Worm (Caenorhabditis elegans): Measurements from ENCODE around the gene R155.3.

R155.3 gene

DNA sequence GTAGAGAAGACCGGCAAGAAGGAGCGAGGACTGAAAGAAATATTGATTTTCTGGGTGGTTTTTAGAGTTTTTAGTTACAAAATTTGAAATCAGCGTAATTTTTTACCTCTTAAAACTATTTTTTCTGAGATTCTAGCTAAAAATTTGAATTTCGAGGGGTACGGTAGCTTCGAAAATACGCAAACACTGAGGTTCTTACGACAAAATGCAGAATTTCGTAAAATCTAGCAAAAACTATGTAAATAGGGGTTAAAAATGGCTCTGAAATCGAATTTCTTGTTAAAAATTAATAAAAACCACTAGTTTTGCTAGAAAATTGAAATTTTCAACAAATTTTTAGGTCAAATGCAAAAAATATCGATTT is 36.9 kb downstream of the R155.3 start:
- TF ChIP-seq lsy-2 (tag; optimal IDR thresholded peaks at IDR 0.05) (peak; percentile 53), pha-4 (tag; optimal IDR thresholded peaks at IDR 0.05) (no peak)

DNA sequence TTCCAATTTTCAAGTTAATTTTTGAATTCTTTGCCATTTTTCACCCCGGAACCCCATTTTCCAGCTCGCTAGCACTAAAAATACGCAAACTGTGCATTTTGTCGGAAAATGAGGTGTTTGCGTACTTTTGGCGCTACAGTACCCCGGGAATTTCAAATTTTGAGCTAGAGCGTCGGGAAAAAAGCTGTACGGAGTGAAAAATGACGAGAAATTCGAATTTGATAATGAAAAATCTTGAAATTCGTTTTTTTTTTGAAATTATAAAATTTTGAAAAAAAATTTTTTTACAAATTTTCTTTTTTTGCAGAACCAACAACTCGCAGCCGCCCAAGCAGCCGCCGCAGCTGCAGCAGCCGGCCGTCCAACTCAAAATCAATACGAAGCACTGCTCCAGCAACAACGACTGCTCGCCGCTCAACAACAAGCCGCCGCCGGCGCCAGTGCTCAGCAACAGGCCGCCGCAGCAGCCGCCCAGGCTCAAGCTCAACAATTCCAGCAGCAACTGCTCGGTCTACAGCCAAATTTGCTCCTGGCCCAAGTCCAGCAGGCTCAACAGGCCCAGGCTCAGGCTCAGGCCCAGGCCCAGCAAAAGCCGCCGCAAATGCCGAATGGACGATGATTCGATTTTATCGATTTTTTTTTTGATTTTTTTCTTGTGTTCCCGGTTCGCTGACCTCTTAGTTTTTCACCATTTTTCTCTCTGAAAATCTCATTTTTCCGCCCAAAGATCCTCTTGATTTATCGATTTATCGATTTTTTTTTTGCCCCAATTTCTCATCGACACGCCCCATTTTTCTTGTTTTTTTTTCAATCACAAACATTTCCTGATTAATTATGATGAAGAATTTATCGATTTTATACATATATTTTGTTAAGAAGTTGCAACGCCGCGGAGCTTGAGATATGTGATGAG is 37.6 kb downstream of the R155.3 start:
- TF ChIP-seq lsy-2 (tag; optimal IDR thresholded peaks at IDR 0.05), result peak; percentile 66
- no peak for TF ChIP-seq nhr-28 (tag; optimal IDR thresholded peaks at IDR 0.05)

DNA sequence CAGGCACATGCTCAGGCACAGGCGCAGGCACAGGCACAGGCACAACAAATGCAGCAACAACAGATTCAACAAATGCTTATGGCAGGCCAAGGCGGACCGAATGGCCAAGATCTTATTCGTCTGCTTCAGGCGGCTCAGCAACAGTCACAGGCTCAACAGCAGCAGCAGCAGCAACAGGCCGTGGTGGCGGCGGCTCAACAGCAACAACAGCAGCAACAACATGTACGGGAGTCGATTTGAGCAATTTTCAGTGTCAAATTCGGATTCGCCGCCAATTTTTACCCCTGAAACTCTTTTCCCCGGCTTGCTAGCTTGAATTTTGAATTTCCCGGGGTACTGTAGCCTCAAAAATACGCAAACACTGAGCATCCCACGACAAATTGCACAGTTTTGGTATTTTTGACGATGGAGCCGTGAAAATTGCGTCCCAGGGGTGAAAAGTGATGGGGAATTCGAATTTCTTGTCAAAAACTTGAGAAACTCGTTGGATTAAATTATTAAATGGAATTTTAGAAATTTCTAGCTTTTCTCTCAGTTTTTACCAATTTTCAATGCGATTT is 38.6 kb downstream of the R155.3 start:
- no peak for TF ChIP-seq ceh-43 (GFP tag; optimal IDR thresholded peaks at IDR 0.05)
- no peak for TF ChIP-seq nhr-237 (tag; optimal IDR thresholded peaks at IDR 0.05)
- no peak for TF ChIP-seq sem-2 (GFP tag; optimal IDR thresholded peaks at IDR 0.05)
- TF ChIP-seq lsy-2 (tag; optimal IDR thresholded peaks at IDR 0.05), result peak; percentile 69
- peak; percentile 35 for TF ChIP-seq lin-13 (tag; optimal IDR thresholded peaks at IDR 0.05)
- TF ChIP-seq bed-3 (GFP tag; optimal IDR thresholded peaks at IDR 0.05), result no peak

DNA sequence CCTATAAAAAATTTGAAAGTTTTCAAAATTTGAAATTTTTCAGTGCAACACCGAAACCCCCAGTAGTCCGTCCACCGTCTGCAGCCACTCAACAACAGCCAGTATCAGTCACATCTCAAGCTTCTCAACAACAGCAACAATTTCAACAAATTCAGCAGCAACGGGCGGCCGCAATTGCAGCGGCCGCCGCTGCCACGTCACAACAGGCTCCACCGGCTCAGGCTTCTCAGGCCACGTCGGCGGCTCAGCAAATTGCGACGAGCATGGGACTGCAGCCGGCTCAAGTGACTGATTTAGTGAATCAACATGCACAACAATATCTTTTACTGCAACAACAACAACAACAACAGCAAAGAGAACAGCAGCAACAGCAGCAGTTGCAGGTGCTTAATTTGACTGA is 42.4 kb downstream of the R155.3 start:
- TF ChIP-seq ceh-39 (tag; optimal IDR thresholded peaks at IDR 0.05), result no peak
- TF ChIP-seq mls-2 (tag; optimal IDR thresholded peaks at IDR 0.05), result no peak
- no peak for TF ChIP-seq nhr-12 (tag; optimal IDR thresholded peaks at IDR 0.05)
- TF ChIP-seq zip-8 (tag; optimal IDR thresholded peaks at IDR 0.05), result no peak
- TF ChIP-seq bed-3 (GFP tag; optimal IDR thresholded peaks at IDR 0.05), result no peak
- no peak for TF ChIP-seq unc-39 (tag; optimal IDR thresholded peaks at IDR 0.05)

DNA sequence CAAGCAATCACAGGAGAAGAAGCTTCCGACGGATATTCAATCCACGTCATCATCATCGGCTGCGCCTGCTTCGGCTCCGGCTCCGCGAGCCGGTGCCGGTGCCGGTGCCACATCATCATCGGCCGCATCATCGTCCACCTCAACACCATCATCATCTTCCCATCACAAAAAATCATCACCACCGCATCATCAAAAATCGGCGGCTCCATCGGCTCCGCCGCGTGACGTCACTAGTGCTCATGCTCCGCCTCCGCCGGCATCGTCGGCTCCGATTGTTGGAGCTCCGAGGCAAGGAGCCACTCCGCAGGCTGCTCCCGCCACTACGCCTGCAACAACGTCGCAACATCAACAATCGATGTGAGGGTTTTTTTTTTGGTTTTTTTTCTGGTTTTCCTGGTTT is 44.5 kb downstream of the R155.3 start:
- no peak for TF ChIP-seq nhr-12 (tag; optimal IDR thresholded peaks at IDR 0.05)
- TF ChIP-seq zip-8 (tag; optimal IDR thresholded peaks at IDR 0.05), result no peak

DNA sequence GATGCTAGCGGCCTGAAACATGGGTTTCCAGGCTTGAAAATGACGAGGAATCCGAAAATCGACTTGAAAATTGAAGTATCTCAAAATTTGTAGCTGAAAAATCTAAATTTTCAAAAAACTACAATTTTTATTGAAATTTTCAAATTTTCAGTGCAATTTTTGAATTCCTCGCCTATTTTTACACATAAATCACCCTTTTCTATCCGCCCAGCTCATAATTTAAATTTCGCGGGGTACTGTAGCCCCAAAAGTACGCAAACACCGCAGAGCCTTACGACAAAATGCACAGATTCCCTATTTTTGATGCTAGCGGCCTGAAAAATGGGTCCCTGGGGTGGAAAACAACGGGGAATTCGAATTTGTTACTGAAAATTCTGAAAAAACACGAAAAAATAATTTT is 45.0 kb downstream of the R155.3 start:
- peak; percentile 12 for TF ChIP-seq lsy-2 (tag; optimal IDR thresholded peaks at IDR 0.05)
- TF ChIP-seq ceh-43 (GFP tag; optimal IDR thresholded peaks at IDR 0.05), result no peak

DNA sequence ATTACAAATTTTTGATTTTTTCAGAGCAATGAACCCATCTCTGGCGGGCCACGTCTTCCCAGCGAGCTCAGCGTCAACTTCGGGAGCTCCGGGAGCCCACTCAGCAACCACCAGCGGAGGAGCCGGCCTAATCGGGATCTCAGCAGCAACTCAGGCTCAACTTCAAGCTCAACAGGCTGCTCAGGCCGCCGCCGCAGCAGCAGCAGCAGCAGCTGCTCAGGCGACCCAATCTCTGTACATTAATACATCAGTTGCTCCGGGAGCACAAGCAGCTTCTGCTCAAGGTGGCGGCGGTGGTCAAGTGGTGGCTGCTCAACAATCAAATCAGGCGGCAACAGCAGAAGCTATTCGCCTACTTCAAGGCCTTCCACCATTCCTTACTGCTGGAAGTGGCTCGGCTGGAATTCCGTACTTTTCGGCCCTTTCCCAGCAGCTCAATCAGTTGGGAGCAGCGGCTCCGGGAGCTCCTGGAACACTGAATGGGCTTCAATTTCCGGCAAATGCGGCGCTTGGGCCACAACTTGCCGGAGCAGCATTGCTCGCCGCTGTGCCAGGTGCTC is 45.7 kb downstream of the R155.3 start:
- TF ChIP-seq elt-1 (tag; optimal IDR thresholded peaks at IDR 0.05; ENCODE audit: borderline replicate concordance, insufficient read depth) (no peak), bed-3 (GFP tag; optimal IDR thresholded peaks at IDR 0.05) (no peak), elt-3 (tag; optimal IDR thresholded peaks at IDR 0.05) (no peak), hlh-1 (tag; optimal IDR thresholded peaks at IDR 0.05) (no peak)

DNA sequence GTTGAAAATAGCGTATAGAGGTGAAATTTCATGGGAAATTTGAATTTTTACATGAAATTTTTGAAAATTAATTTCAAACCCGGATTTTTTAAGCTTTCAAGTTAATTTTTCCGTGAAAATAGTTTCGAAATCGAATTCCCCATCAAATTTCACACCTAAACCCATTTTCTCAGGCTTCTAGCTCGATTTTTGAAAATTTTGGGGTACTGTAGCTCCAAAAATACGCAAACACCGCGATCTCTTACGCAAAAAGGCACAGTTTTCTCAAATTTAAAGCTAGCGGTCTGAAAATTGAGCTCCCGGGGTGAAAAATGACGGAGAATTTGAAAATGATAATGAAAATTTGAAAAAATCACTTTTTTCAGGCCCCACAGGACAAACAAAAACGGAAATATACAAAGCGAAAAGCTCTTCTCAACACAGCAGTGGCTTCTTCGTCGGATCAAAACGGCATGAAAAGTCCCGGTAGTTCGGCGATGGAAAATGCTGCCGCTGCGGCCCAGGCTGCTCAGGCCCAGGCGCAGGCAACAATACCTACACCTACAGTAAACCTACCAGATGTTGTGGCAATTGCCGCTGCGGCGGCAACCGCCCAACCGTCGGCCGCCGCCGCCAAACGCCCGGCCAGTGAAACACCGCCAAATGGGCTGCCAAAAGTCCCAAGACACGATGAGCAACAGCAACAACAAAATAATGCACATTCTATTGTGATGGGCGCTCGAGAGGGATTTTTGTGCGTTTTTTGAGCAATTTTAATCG is 47.6 kb downstream of the R155.3 start:
- TF ChIP-seq pha-4 (tag; optimal IDR thresholded peaks at IDR 0.05) (no peak), drap-1 (GFP tag; optimal IDR thresholded peaks at IDR 0.05) (no peak), nhr-237 (tag; optimal IDR thresholded peaks at IDR 0.05) (no peak), lsy-2 (tag; optimal IDR thresholded peaks at IDR 0.05) (peak; percentile 3), elt-3 (tag; optimal IDR thresholded peaks at IDR 0.05) (no peak), nhr-2 (tag; optimal IDR thresholded peaks at IDR 0.05) (no peak), ztf-11 (tag; optimal IDR thresholded peaks at IDR 0.05) (no peak), lin-13 (tag; optimal IDR thresholded peaks at IDR 0.05) (peak; percentile 11), hlh-1 (tag; optimal IDR thresholded peaks at IDR 0.05) (no peak)

DNA sequence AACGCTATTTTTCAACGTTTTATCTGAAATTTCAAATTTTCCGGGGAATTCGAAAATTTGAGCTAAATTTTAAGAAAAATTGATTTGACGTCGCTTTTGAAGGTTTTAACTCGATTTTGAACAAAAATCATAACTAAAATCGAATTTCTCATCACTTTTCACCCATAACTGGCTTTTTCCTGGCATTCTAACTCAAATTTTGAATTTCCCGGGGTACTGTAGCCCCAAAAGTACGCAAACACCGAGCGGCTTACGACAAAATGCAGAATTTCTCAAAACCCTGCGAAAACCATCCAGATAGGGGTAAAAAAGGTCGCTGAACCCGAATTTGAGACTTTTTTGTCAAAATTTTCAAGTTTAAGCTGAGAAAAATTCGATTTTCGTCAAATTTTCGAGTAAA is 49.3 kb downstream of the R155.3 start:
- no peak for TF ChIP-seq zip-8 (tag; optimal IDR thresholded peaks at IDR 0.05)
- peak; percentile 61 for TF ChIP-seq lsy-2 (tag; optimal IDR thresholded peaks at IDR 0.05)
- TF ChIP-seq lin-13 (tag; optimal IDR thresholded peaks at IDR 0.05), result peak; percentile 65
- no peak for TF ChIP-seq sptf-1 (tag; optimal IDR thresholded peaks at IDR 0.05)
- no peak for TF ChIP-seq mls-2 (tag; optimal IDR thresholded peaks at IDR 0.05)
